Fruit fly (Drosophila melanogaster) whole organism, pupa: ENCODE measurements around the gene CG31948.

Experiments
- CG32121 ChIP-seq: fragments of 200-800 bp; sonication (Bioruptor generic); IDR thresholded peaks from 2 replicates; pipeline ENCODE4 v1.3.6; 2022; ENCODE audit warnings: missing biosample characterization, missing genetic modification characterization
- CG34367 ChIP-seq: fragments of 200-800 bp; sonication (Bioruptor generic); optimal IDR thresholded peaks from 2 replicates; lab custom pipeline; 2018; ENCODE audit warnings: missing biosample characterization, mild to moderate bottlenecking, missing genetic modification characterization
- CG8159 ChIP-seq: fragments of 200-800 bp; sonication (Bioruptor generic); optimal IDR thresholded peaks from 3 replicates; lab custom pipeline; 2018; ENCODE audit warnings: missing biosample characterization, mild to moderate bottlenecking, missing genetic modification characterization, moderate library complexity
- CG9948 ChIP-seq: fragments of 200-800 bp; sonication (Bioruptor generic); optimal IDR thresholded peaks from 2 replicates; lab custom pipeline; 2018; ENCODE audit warnings: missing biosample characterization, mild to moderate bottlenecking, missing genetic modification characterization, moderate library complexity

dm6 chr2L:2404631-2405030 is 11.9 kb downstream of the CG31948 start:
- TF ChIP-seq CG9948 (tag; lab: Kevin White, UChicago): no peak
- TF ChIP-seq CG32121: no peak
- no peak for TF ChIP-seq CG8159 (tag; lab: Kevin White, UChicago)
- no peak for TF ChIP-seq CG34367 (tag; lab: Kevin White, UChicago)
